Worm (Caenorhabditis elegans) whole organism, late embryonic: ENCODE measurements around the gene pgl-2.

ENCODE experiments used
- F13H6.1 ChIP-seq: sonication (generic microtip); optimal IDR thresholded peaks from 2 replicates; lab custom pipeline; 2016; ENCODE audit warnings: missing genetic modification characterization, missing compliant biosample characterization
- K09A11.1 ChIP-seq: sonication (generic microtip); optimal IDR thresholded peaks from 2 replicates; lab custom pipeline; 2017; ENCODE audit warnings: antibody characterized with exemption, mild to moderate bottlenecking, missing genetic modification characterization, missing compliant biosample characterization; ENCODE audit not compliant: insufficient read depth
- T23F11.4 ChIP-seq: fragments of 200-800 bp; sonication (Bioruptor generic); optimal IDR thresholded peaks from 2 replicates; lab custom pipeline; 2018; ENCODE audit warnings: mild to moderate bottlenecking, missing genetic modification characterization, missing compliant biosample characterization
- Y22D7AL.16 ChIP-seq: sonication (generic microtip); optimal IDR thresholded peaks from 2 replicates; lab custom pipeline; 2016; ENCODE audit warnings: missing genetic modification characterization, missing compliant biosample characterization
- ahr-1 ChIP-seq: sonication (generic microtip); optimal IDR thresholded peaks from 2 replicates; lab custom pipeline; 2016; ENCODE audit warnings: missing genetic modification characterization, missing compliant biosample characterization
- ama-1 ChIP-seq: fragments of 150-350 bp; optimal IDR thresholded peaks from 2 replicates; lab custom pipeline; 2014
- ceh-14 ChIP-seq: sonication (generic microtip); optimal IDR thresholded peaks from 2 replicates; lab custom pipeline; 2016; ENCODE audit warnings: missing genotype, missing genetic modification characterization, missing compliant biosample characterization
- ceh-18 ChIP-seq: sonication (generic microtip); optimal IDR thresholded peaks from 2 replicates; lab custom pipeline; 2016; ENCODE audit warnings: missing genetic modification characterization, missing compliant biosample characterization
- ceh-19 ChIP-seq: fragments of 200-800 bp; sonication (Bioruptor generic); optimal IDR thresholded peaks from 2 replicates; lab custom pipeline; 2018; ENCODE audit warnings: mild to moderate bottlenecking, missing genetic modification characterization, missing compliant biosample characterization
- ceh-31 ChIP-seq: sonication (generic microtip); optimal IDR thresholded peaks from 2 replicates; lab custom pipeline; 2016; ENCODE audit warnings: missing genetic modification characterization, missing compliant biosample characterization
- ceh-34 ChIP-seq: sonication (generic microtip); optimal IDR thresholded peaks from 2 replicates; lab custom pipeline; 2016; ENCODE audit warnings: mild to moderate bottlenecking, missing genetic modification characterization, missing compliant biosample characterization
- ceh-45 ChIP-seq: fragments of 200-800 bp; sonication (Bioruptor generic); IDR thresholded peaks from 2 replicates; pipeline ENCODE4 v1.3.6; 2022; ENCODE audit warnings: missing genetic modification reagents, missing genetic modification characterization, missing compliant biosample characterization
- ceh-48 ChIP-seq: sonication (generic microtip); optimal IDR thresholded peaks from 2 replicates; lab custom pipeline; 2016; ENCODE audit warnings: missing genetic modification characterization, inconsistent platforms, missing compliant biosample characterization
- ceh-6 ChIP-seq: fragments of 200-800 bp; sonication (Bioruptor generic); optimal IDR thresholded peaks from 2 replicates; lab custom pipeline; 2018; ENCODE audit warnings: mild to moderate bottlenecking, missing genetic modification characterization, missing compliant biosample characterization
- ceh-9 ChIP-seq: sonication (generic microtip); optimal IDR thresholded peaks from 2 replicates; lab custom pipeline; 2016; ENCODE audit warnings: mild to moderate bottlenecking, missing genetic modification characterization, inconsistent platforms, missing compliant biosample characterization
- che-1 ChIP-seq: sonication (generic microtip); optimal IDR thresholded peaks from 2 replicates; lab custom pipeline; 2016; ENCODE audit warnings: mild to moderate bottlenecking, missing genetic modification characterization, missing compliant biosample characterization
- dmd-4 ChIP-seq: sonication (generic microtip); optimal IDR thresholded peaks from 2 replicates; lab custom pipeline; 2016; ENCODE audit warnings: borderline replicate concordance, missing genetic modification characterization, missing compliant biosample characterization
- elt-2 ChIP-seq: sonication (generic microtip); optimal IDR thresholded peaks from 2 replicates; lab custom pipeline; 2016; ENCODE audit warnings: missing genetic modification reagents, missing genetic modification characterization, missing compliant biosample characterization
- ets-4 ChIP-seq: sonication (generic microtip); optimal IDR thresholded peaks from 2 replicates; lab custom pipeline; 2016; ENCODE audit warnings: missing genetic modification characterization, missing compliant biosample characterization
- fax-1 ChIP-seq: sonication (generic microtip); optimal IDR thresholded peaks from 2 replicates; lab custom pipeline; 2016; ENCODE audit warnings: missing genotype, missing genetic modification characterization, missing compliant biosample characterization
- gmeb-2 ChIP-seq: sonication (generic microtip); optimal IDR thresholded peaks from 2 replicates; lab custom pipeline; 2016; ENCODE audit warnings: missing genetic modification characterization, inconsistent platforms, missing compliant biosample characterization
- hlh-15 ChIP-seq: sonication (generic microtip); optimal IDR thresholded peaks from 2 replicates; lab custom pipeline; 2016; ENCODE audit warnings: missing genetic modification characterization, missing compliant biosample characterization
- hlh-6 ChIP-seq: sonication (generic microtip); optimal IDR thresholded peaks from 2 replicates; lab custom pipeline; 2016; ENCODE audit warnings: missing genotype, missing genetic modification characterization, missing compliant biosample characterization
- lin-11 ChIP-seq: fragments of 200-800 bp; sonication (Bioruptor generic); optimal IDR thresholded peaks from 2 replicates; lab custom pipeline; 2018; ENCODE audit warnings: mild to moderate bottlenecking, missing genetic modification characterization, missing compliant biosample characterization
- mec-3 ChIP-seq: sonication (generic microtip); optimal IDR thresholded peaks from 2 replicates; lab custom pipeline; 2016; ENCODE audit warnings: borderline replicate concordance, missing genetic modification characterization, missing compliant biosample characterization
- nfya-1 ChIP-seq: sonication (generic microtip); optimal IDR thresholded peaks from 2 replicates; lab custom pipeline; 2017; ENCODE audit warnings: missing genetic modification characterization, mild to moderate bottlenecking, missing compliant biosample characterization, antibody characterized with exemption, moderate library complexity
- nhr-11 ChIP-seq: fragments of 150-350 bp; optimal IDR thresholded peaks from 2 replicates; lab custom pipeline; 2014; ENCODE audit warnings: missing biosample characterization, missing genetic modification characterization
- nhr-232 ChIP-seq: sonication (generic microtip); optimal IDR thresholded peaks from 2 replicates; lab custom pipeline; 2016; ENCODE audit warnings: missing genetic modification characterization, missing compliant biosample characterization
- pag-3 ChIP-seq: sonication (generic microtip); optimal IDR thresholded peaks from 2 replicates; lab custom pipeline; 2016; ENCODE audit warnings: missing compliant biosample characterization, missing genetic modification characterization, borderline replicate concordance
- pax-1 ChIP-seq: fragments of 150-350 bp; optimal IDR thresholded peaks from 2 replicates; lab custom pipeline; 2014; ENCODE audit warnings: missing biosample characterization, missing genetic modification characterization
- pqm-1 ChIP-seq: sonication (generic microtip); optimal IDR thresholded peaks from 2 replicates; lab custom pipeline; 2016; ENCODE audit warnings: missing genetic modification characterization, missing compliant biosample characterization
- pros-1 ChIP-seq: fragments of 150-350 bp; optimal IDR thresholded peaks from 2 replicates; lab custom pipeline; 2014; ENCODE audit warnings: missing biosample characterization, missing genetic modification reagents, missing genetic modification characterization
- ref-2 ChIP-seq: sonication (generic microtip); optimal IDR thresholded peaks from 2 replicates; lab custom pipeline; 2016; ENCODE audit warnings: missing genetic modification characterization, missing compliant biosample characterization
- rnt-1 ChIP-seq: sonication (generic microtip); optimal IDR thresholded peaks from 2 replicates; lab custom pipeline; 2016; ENCODE audit warnings: missing genetic modification characterization, missing compliant biosample characterization
- sdc-2 ChIP-seq: sonication (generic microtip); optimal IDR thresholded peaks from 2 replicates; lab custom pipeline; 2016; ENCODE audit warnings: missing genotype, missing genetic modification characterization, missing compliant biosample characterization
- sox-2 ChIP-seq: fragments of 200-800 bp; sonication (Bioruptor generic); IDR thresholded peaks from 2 replicates; pipeline ENCODE4 v1.3.6; 2022; ENCODE audit warnings: missing genetic modification reagents, missing genetic modification characterization, missing compliant biosample characterization
- sox-4 ChIP-seq: sonication (generic microtip); optimal IDR thresholded peaks from 2 replicates; lab custom pipeline; 2017; ENCODE audit warnings: mild to moderate bottlenecking, missing genetic modification characterization, inconsistent platforms, missing compliant biosample characterization
- tbx-7 ChIP-seq: sonication (generic microtip); optimal IDR thresholded peaks from 2 replicates; lab custom pipeline; 2016; ENCODE audit warnings: missing genotype, missing genetic modification characterization, missing compliant biosample characterization
- unc-55 ChIP-seq: sonication (generic microtip); optimal IDR thresholded peaks from 2 replicates; lab custom pipeline; 2017; ENCODE audit warnings: missing biosample characterization, missing genetic modification reagents, missing genetic modification characterization
- unc-86 ChIP-seq: sonication (generic microtip); optimal IDR thresholded peaks from 2 replicates; lab custom pipeline; 2016; ENCODE audit warnings: missing genetic modification characterization, missing compliant biosample characterization

Gene pgl-2

ce11 chrIII:8696680-8697079 lies 21.4 kb upstream of the pgl-2 start:
- TF ChIP-seq ceh-48 (tag; lab: Kevin White, UChicago) (peak; percentile 15), sox-2 (GFP tag; lab: Robert Waterston, UW) (no peak), nfya-1 (tag; lab: Kevin White, UChicago) (peak; percentile 22)
- TF ChIP-seq, all 69 proteins: peak for 2

ce11 chrIII:8693322-8693721 lies 18.1 kb upstream of the pgl-2 start, which contains the start of gene B0303.7:
Gene B0303.7 (plus strand): TSS chrIII:8693622.
- TF ChIP-seq ceh-19 (GFP tag; lab: Kevin White, UChicago), result no peak
- TF ChIP-seq pag-3, result no peak
- TF ChIP-seq nhr-11 (tag; lab: Kevin White, UChicago), result no peak
- no peak for TF ChIP-seq mec-3
- no peak for TF ChIP-seq gmeb-2 (tag; lab: Kevin White, UChicago)
- no peak for TF ChIP-seq ref-2

ce11 chrIII:8689655-8690054 lies 14.4 kb upstream of the pgl-2 start, which contains the start of gene B0303.4:
Gene B0303.4 (plus strand): TSS chrIII:8689850.
- peak; percentile 37 for TF ChIP-seq ceh-31 (tag; lab: Kevin White, UChicago)
- TF ChIP-seq ceh-45 (GFP tag; lab: Robert Waterston, UW), result no peak
- no peak for TF ChIP-seq fax-1 (tag; lab: Kevin White, UChicago)
- no peak for TF ChIP-seq ceh-6 (GFP tag; lab: Kevin White, UChicago)
- TF ChIP-seq ceh-48 (tag; lab: Kevin White, UChicago), result peak; percentile 68
- no peak for TF ChIP-seq che-1 (tag; lab: Kevin White, UChicago)
- no peak for TF ChIP-seq sdc-2
- no peak for TF ChIP-seq nhr-232 (tag; lab: Kevin White, UChicago)
- TF ChIP-seq ahr-1 (tag; lab: Kevin White, UChicago), result no peak
- TF ChIP-seq ref-2, result no peak
- no peak for TF ChIP-seq ceh-9
- TF ChIP-seq ceh-18 (tag; lab: Kevin White, UChicago), result no peak
- no peak for TF ChIP-seq K09A11.1 (tag; lab: Kevin White, UChicago)
- no peak for TF ChIP-seq hlh-15 (tag; lab: Kevin White, UChicago)
- peak; percentile 5 for TF ChIP-seq ceh-14
- TF ChIP-seq T23F11.4, result no peak
- no peak for TF ChIP-seq pax-1 (tag; lab: Kevin White, UChicago)
- TF ChIP-seq ceh-34 (tag; lab: Kevin White, UChicago), result no peak
- TF ChIP-seq gmeb-2 (tag; lab: Kevin White, UChicago), result no peak
- TF ChIP-seq nfya-1 (tag; lab: Kevin White, UChicago), result peak; percentile 35
- TF ChIP-seq, all 69 proteins: peak for 4

- no peak for TF ChIP-seq K09A11.1 (tag; lab: Kevin White, UChicago)
- TF ChIP-seq sox-4 (tag; lab: Kevin White, UChicago), result no peak
- no peak for TF ChIP-seq rnt-1
- TF ChIP-seq F13H6.1, result no peak
- TF ChIP-seq unc-86 (tag; lab: Kevin White, UChicago), result no peak
- no peak for TF ChIP-seq ceh-45 (GFP tag; lab: Robert Waterston, UW)
Observed at ce11 chrIII:8689143-8689542, 13.9 kb upstream of the pgl-2 start.

- TF ChIP-seq ama-1 (no peak), ceh-6 (GFP tag; lab: Kevin White, UChicago) (no peak), unc-55 (peak; percentile 22), pqm-1 (tag; lab: Kevin White, UChicago) (no peak), hlh-6 (tag; lab: Kevin White, UChicago) (no peak), pros-1 (tag; lab: Kevin White, UChicago) (no peak), tbx-7 (no peak), ets-4 (tag; lab: Kevin White, UChicago) (no peak), Y22D7AL.16 (tag; lab: Kevin White, UChicago) (no peak), lin-11 (tag; lab: Kevin White, UChicago) (no peak), elt-2 (tag; lab: Kevin White, UChicago) (peak; percentile 47), dmd-4 (tag; lab: Kevin White, UChicago) (no peak)
Observed at ce11 chrIII:8688438-8688946, 13.3 kb upstream of the pgl-2 start, which contains the start of gene hadb-1. Gene hadb-1 (minus strand): TSS chrIII:8688488.
